Worm (Caenorhabditis elegans) whole organism, L4 larva: ENCODE data around the gene pho-9.

Source experiments
- D1046.2 ChIP-seq: fragments of 200-800 bp; sonication (Bioruptor generic); IDR thresholded peaks from 2 replicates; pipeline ENCODE4 v1.3.6; 2022; ENCODE audit warnings: missing genetic modification characterization, missing compliant biosample characterization
- F10B5.3 ChIP-seq: sonication (generic microtip); optimal IDR thresholded peaks from 2 replicates; lab custom pipeline; 2016; ENCODE audit warnings: mild to moderate bottlenecking, missing genetic modification characterization, missing compliant biosample characterization
- F37D6.2 ChIP-seq: sonication (generic microtip); optimal IDR thresholded peaks from 2 replicates; lab custom pipeline; 2016; ENCODE audit warnings: mild to moderate bottlenecking, missing genetic modification characterization, missing compliant biosample characterization
- R02D3.7 ChIP-seq: fragments of 150-350 bp; sonication (generic microtip); optimal IDR thresholded peaks from 3 replicates; lab custom pipeline; 2014; ENCODE audit warnings: missing biosample characterization, missing genetic modification characterization
- T20F7.1 ChIP-seq: fragments of 200-800 bp; sonication (Bioruptor generic); optimal IDR thresholded peaks from 2 replicates; lab custom pipeline; 2018; ENCODE audit warnings: mild to moderate bottlenecking, missing genetic modification characterization, missing compliant biosample characterization
- Y48G9A.11 ChIP-seq: fragments of 200-800 bp; sonication (Bioruptor generic); IDR thresholded peaks from 2 replicates; pipeline ENCODE4 v1.3.6; 2022; ENCODE audit warnings: missing genetic modification reagents, missing genetic modification characterization, missing compliant biosample characterization
- Y5F2A.4 ChIP-seq: fragments of 200-800 bp; sonication (Bioruptor generic); optimal IDR thresholded peaks from 2 replicates; lab custom pipeline; 2018; ENCODE audit warnings: mild to moderate bottlenecking, missing genetic modification characterization, missing compliant biosample characterization
- Y75B8A.6 ChIP-seq: fragments of 200-800 bp; sonication (Bioruptor generic); IDR thresholded peaks from 2 replicates; pipeline ENCODE4 v1.3.6; 2022; ENCODE audit warnings: missing genetic modification reagents, missing genetic modification characterization, missing compliant biosample characterization
- aha-1 ChIP-seq: fragments of 150-350 bp; peaks from one replicate; lab custom pipeline; 2014; ENCODE audit warnings: missing biosample characterization, missing genetic modification characterization
- ceh-44 ChIP-seq: fragments of 200-800 bp; sonication (Bioruptor generic); IDR thresholded peaks from 2 replicates; pipeline ENCODE4 v1.3.6; 2022; ENCODE audit warnings: missing genetic modification reagents, missing genetic modification characterization, missing compliant biosample characterization
- ceh-82 ChIP-seq: sonication (generic microtip); optimal IDR thresholded peaks from 2 replicates; lab custom pipeline; 2017; ENCODE audit warnings: missing biosample characterization, missing genetic modification characterization
- ces-1 ChIP-seq: fragments of 150-350 bp; sonication (generic microtip); optimal IDR thresholded peaks from 4 replicates; lab custom pipeline; 2014; ENCODE audit warnings: missing biosample characterization, missing genetic modification reagents, missing genetic modification characterization
- cey-2 ChIP-seq: sonication (generic microtip); optimal IDR thresholded peaks from 3 replicates; lab custom pipeline; 2017; ENCODE audit warnings: missing genetic modification characterization, mild to moderate bottlenecking, missing compliant biosample characterization, antibody characterized with exemption, borderline replicate concordance; ENCODE audit not compliant: insufficient read depth
- ctbp-1 ChIP-seq: fragments of 200-800 bp; sonication (Bioruptor generic); IDR thresholded peaks from 2 replicates; pipeline ENCODE4 v1.3.6; 2022; ENCODE audit warnings: missing genetic modification reagents, missing genetic modification characterization, missing compliant biosample characterization
- dmd-8 ChIP-seq: fragments of 200-800 bp; sonication (Bioruptor generic); IDR thresholded peaks from 2 replicates; pipeline ENCODE4 v1.3.6; 2022; ENCODE audit warnings: missing genetic modification characterization, missing compliant biosample characterization
- duxl-1 ChIP-seq: sonication (generic microtip); optimal IDR thresholded peaks from 2 replicates; lab custom pipeline; 2016; ENCODE audit warnings: mild to moderate bottlenecking, missing genetic modification characterization, moderate library complexity, missing compliant biosample characterization; ENCODE audit not compliant: poor library complexity
- dve-1 ChIP-seq: sonication (generic microtip); optimal IDR thresholded peaks from 2 replicates; lab custom pipeline; 2017; ENCODE audit warnings: antibody characterized with exemption, mild to moderate bottlenecking, missing genetic modification characterization, missing compliant biosample characterization; ENCODE audit not compliant: insufficient read depth
- fos-1 ChIP-seq: fragments of 150-350 bp; optimal IDR thresholded peaks from 2 replicates; lab custom pipeline; 2014; ENCODE audit warnings: missing biosample characterization, missing genetic modification characterization
- hif-1 ChIP-seq, 2 experiments: sonication (generic microtip); optimal IDR thresholded peaks; 2 replicates each; lab custom pipeline; 2016 to 2017; ENCODE audit warnings: missing compliant biosample characterization in 2 of 2, missing genetic modification characterization in 2 of 2, missing genetic modification reagents in 2 of 2, missing genotype in 2 of 2, mild to moderate bottlenecking in 1 of 2
- hlh-11 ChIP-seq: fragments of 200-800 bp; sonication (Bioruptor generic); optimal IDR thresholded peaks from 2 replicates; lab custom pipeline; 2018; ENCODE audit warnings: mild to moderate bottlenecking, missing genetic modification characterization, missing compliant biosample characterization
- jun-1 ChIP-seq: fragments of 150-350 bp; optimal IDR thresholded peaks from 2 replicates; lab custom pipeline; 2014; ENCODE audit warnings: missing biosample characterization, missing genetic modification reagents, missing genetic modification characterization
- lin-39 ChIP-seq: fragments of 150-350 bp; optimal IDR thresholded peaks from 2 replicates; lab custom pipeline; 2014; ENCODE audit warnings: missing biosample characterization, missing genetic modification reagents, missing genetic modification characterization
- madf-9 ChIP-seq: fragments of 200-800 bp; sonication (Bioruptor generic); conservative IDR thresholded peaks from 2 replicates; pipeline ENCODE4 v1.3.6; 2022; ENCODE audit warnings: missing genetic modification reagents, missing genetic modification characterization, missing compliant biosample characterization
- mdt-29 ChIP-seq: fragments of 200-800 bp; sonication (Bioruptor generic); IDR thresholded peaks from 2 replicates; pipeline ENCODE4 v1.3.6; 2022; ENCODE audit warnings: missing genetic modification reagents, missing genetic modification characterization, missing compliant biosample characterization
- mep-1 ChIP-seq: fragments of 150-350 bp; sonication (generic microtip); optimal IDR thresholded peaks from 3 replicates; lab custom pipeline; 2014; ENCODE audit warnings: missing biosample characterization, missing genetic modification characterization
- mes-2 ChIP-seq: sonication (generic microtip); optimal IDR thresholded peaks from 2 replicates; lab custom pipeline; 2016; ENCODE audit warnings: missing genotype, mild to moderate bottlenecking, missing genetic modification characterization, missing compliant biosample characterization; ENCODE audit not compliant: poor library complexity, severe bottlenecking
- nhr-102 ChIP-seq: sonication (generic microtip); optimal IDR thresholded peaks from 2 replicates; lab custom pipeline; 2016; ENCODE audit warnings: mild to moderate bottlenecking, missing genetic modification characterization, moderate library complexity, missing compliant biosample characterization
- nhr-111 ChIP-seq: fragments of 200-800 bp; sonication (Bioruptor generic); optimal IDR thresholded peaks from 2 replicates; lab custom pipeline; 2018; ENCODE audit warnings: mild to moderate bottlenecking, missing genetic modification characterization, missing compliant biosample characterization
- nhr-25 ChIP-seq: sonication (generic microtip); optimal IDR thresholded peaks from 2 replicates; lab custom pipeline; 2017; ENCODE audit warnings: missing genetic modification characterization, mild to moderate bottlenecking, missing compliant biosample characterization, antibody characterized with exemption, moderate library complexity, borderline replicate concordance; ENCODE audit not compliant: insufficient read depth
- nhr-28 ChIP-seq: fragments of 150-350 bp; optimal IDR thresholded peaks from 2 replicates; lab custom pipeline; 2014; ENCODE audit warnings: missing biosample characterization, missing genetic modification characterization
- nhr-6 ChIP-seq: fragments of 150-350 bp; optimal IDR thresholded peaks from 2 replicates; lab custom pipeline; 2014; ENCODE audit warnings: missing biosample characterization, missing genetic modification characterization
- nhr-76 ChIP-seq: fragments of 150-350 bp; optimal IDR thresholded peaks from 2 replicates; lab custom pipeline; 2014; ENCODE audit warnings: missing biosample characterization, missing genetic modification characterization
- pqm-1 ChIP-seq: sonication (generic microtip); optimal IDR thresholded peaks from 2 replicates; lab custom pipeline; 2017; ENCODE audit warnings: missing biosample characterization, missing genetic modification characterization
- rbr-2 ChIP-seq: sonication (generic microtip); optimal IDR thresholded peaks from 2 replicates; lab custom pipeline; 2016; ENCODE audit warnings: missing genotype, missing genetic modification characterization, missing compliant biosample characterization
- saeg-2 ChIP-seq: fragments of 200-800 bp; sonication (Bioruptor generic); IDR thresholded peaks from 2 replicates; pipeline ENCODE4 v1.3.6; 2022; ENCODE audit warnings: missing genetic modification reagents, missing genetic modification characterization, missing compliant biosample characterization
- set-16 ChIP-seq: fragments of 200-800 bp; sonication (Bioruptor generic); IDR thresholded peaks from 2 replicates; pipeline ENCODE4 v1.3.6; 2022; ENCODE audit warnings: missing genetic modification reagents, missing genetic modification characterization, missing compliant biosample characterization
- skn-1 ChIP-seq: fragments of 150-350 bp; optimal IDR thresholded peaks from 2 replicates; lab custom pipeline; 2014; ENCODE audit warnings: missing biosample characterization, missing genetic modification characterization
- spr-1 ChIP-seq: sonication (generic microtip); optimal IDR thresholded peaks from 2 replicates; lab custom pipeline; 2016; ENCODE audit warnings: mild to moderate bottlenecking, missing genetic modification characterization, missing compliant biosample characterization
- spr-3 ChIP-seq: fragments of 200-800 bp; sonication (Bioruptor generic); optimal IDR thresholded peaks from 2 replicates; lab custom pipeline; 2018; ENCODE audit warnings: mild to moderate bottlenecking, missing genetic modification characterization, missing compliant biosample characterization
- tag-97 ChIP-seq: fragments of 200-800 bp; sonication (Bioruptor generic); IDR thresholded peaks from 2 replicates; pipeline ENCODE4 v1.3.6; 2022; ENCODE audit warnings: missing genetic modification characterization, missing compliant biosample characterization
- vab-7 ChIP-seq: fragments of 200-800 bp; sonication (Bioruptor generic); IDR thresholded peaks from 2 replicates; pipeline ENCODE4 v1.3.6; 2022; ENCODE audit warnings: missing genetic modification reagents, missing genetic modification characterization, missing compliant biosample characterization
- zag-1 ChIP-seq: fragments of 150-350 bp; optimal IDR thresholded peaks from 2 replicates; lab custom pipeline; 2014; ENCODE audit warnings: missing biosample characterization, missing genetic modification characterization
- zip-11 ChIP-seq: fragments of 200-800 bp; sonication (Bioruptor generic); IDR thresholded peaks from 2 replicates; pipeline ENCODE4 v1.3.6; 2022; ENCODE audit warnings: missing genetic modification characterization, missing compliant biosample characterization
- zip-2 ChIP-seq: fragments of 150-350 bp; optimal IDR thresholded peaks from 2 replicates; lab custom pipeline; 2014; ENCODE audit warnings: missing biosample characterization, missing genetic modification characterization
- ztf-7 ChIP-seq: fragments of 150-350 bp; optimal IDR thresholded peaks from 2 replicates; lab custom pipeline; 2014; ENCODE audit warnings: missing biosample characterization, missing genetic modification characterization

The pho-9 gene

ce11 chrIII:2785840-2786239, 25.2 kb upstream of the pho-9 start, which contains the start of gene Y71H2AM.20 (continued):
- TF ChIP-seq spr-1 (tag; lab: Kevin White, UChicago) (peak; percentile 91), ces-1 (peak; percentile 76), nhr-6 (tag; lab: Kevin White, UChicago) (peak; percentile 98), fos-1 (tag; lab: Kevin White, UChicago) (no peak), duxl-1 (tag; lab: Kevin White, UChicago) (peak; percentile 80), ctbp-1 (GFP tag; lab: Robert Waterston, UW) (peak; percentile 84), cey-2 (tag; lab: Kevin White, UChicago) (no peak), nhr-25 (tag; lab: Kevin White, UChicago) (peak; percentile 94), F37D6.2 (peak; percentile 86), spr-3 (GFP tag; lab: Kevin White, UChicago) (peak; percentile 26), skn-1 (tag; lab: Kevin White, UChicago) (no peak), madf-9 (GFP tag; lab: Robert Waterston, UW) (peak; percentile 81), mep-1 (peak; percentile 99), pqm-1 (tag; lab: Kevin White, UChicago) (peak; percentile 83), dve-1 (tag; lab: Kevin White, UChicago) (peak; percentile 99), R02D3.7 (tag; lab: Kevin White, UChicago) (peak; percentile 40), T20F7.1 (GFP tag; lab: Kevin White, UChicago) (peak; percentile 91), set-16 (GFP tag; lab: Robert Waterston, UW) (no peak), lin-39 (tag; lab: Kevin White, UChicago) (no peak), mes-2 (tag; lab: Kevin White, UChicago) (peak; percentile 97), Y75B8A.6 (peak; percentile 61; the same call in 1 of the 2 replicates), jun-1 (tag; lab: Kevin White, UChicago) (peak; percentile 76), nhr-111 (GFP tag; lab: Kevin White, UChicago) (no peak), hlh-11 (tag; lab: Kevin White, UChicago) (peak; percentile 91), saeg-2 (GFP tag; lab: Robert Waterston, UW) (0 out of 2 replicates have a peak, but pooled peaks have one; percentile 49), nhr-102 (tag; lab: Kevin White, UChicago) (peak; percentile 50), D1046.2 (GFP tag; lab: Robert Waterston, UW) (peak; percentile 69; the same call in 1 of the 2 replicates), tag-97 (GFP tag; lab: Robert Waterston, UW) (no peak), mdt-29 (peak; percentile 55), zip-11 (no peak), nhr-28 (peak; percentile 92), ceh-82 (tag; lab: Kevin White, UChicago) (no peak), zag-1 (tag; lab: Kevin White, UChicago) (no peak), ceh-44 (GFP tag; lab: Robert Waterston, UW) (peak; percentile 45; the same call in 1 of the 2 replicates), vab-7 (peak; percentile 88), hif-1 (tag; optimal IDR thresholded peaks at IDR 0.05; lab: Kevin White, UChicago) (peak; percentile 24 to 85)

ce11 chrIII:2781833-2782232, 21.2 kb upstream of the pho-9 start:
- no peak for TF ChIP-seq vab-7
- no peak for TF ChIP-seq F10B5.3 (tag; lab: Kevin White, UChicago)
- TF ChIP-seq Y48G9A.11 (GFP tag; lab: Robert Waterston, UW) = 0 out of 2 replicates have a peak, but pooled peaks have one; percentile 19
- no peak for TF ChIP-seq Y75B8A.6
- no peak for TF ChIP-seq zag-1 (tag; lab: Kevin White, UChicago)
- no peak for TF ChIP-seq cey-2 (tag; lab: Kevin White, UChicago)
- TF ChIP-seq mep-1 = no peak
- TF ChIP-seq Y5F2A.4 (GFP tag; lab: Kevin White, UChicago) = no peak
- TF ChIP-seq dmd-8 (GFP tag; lab: Robert Waterston, UW) = no peak
- no peak for TF ChIP-seq hif-1 (tag; optimal IDR thresholded peaks at IDR 0.05; lab: Kevin White, UChicago)
- peak; percentile 43 for TF ChIP-seq aha-1 (tag; lab: Kevin White, UChicago)
- no peak for TF ChIP-seq ztf-7 (tag; lab: Kevin White, UChicago)
- no peak for TF ChIP-seq zip-2
- TF ChIP-seq rbr-2 (tag; lab: Kevin White, UChicago) = no peak
- no peak for TF ChIP-seq nhr-76 (tag; lab: Kevin White, UChicago)
